Fruit fly (Drosophila melanogaster) whole organism, embryonic: ENCODE data around the gene CG9630.

Source experiments
- Atf6 ChIP-seq: fragments of 200-800 bp; sonication (Bioruptor generic); IDR thresholded peaks from 2 replicates; pipeline ENCODE4 v1.3.6; 2022; ENCODE audit warnings: missing biosample characterization, missing genetic modification characterization
- Bgb ChIP-seq: fragments of 200-800 bp; sonication (Bioruptor generic); IDR thresholded peaks from 2 replicates; pipeline ENCODE4 v1.3.6; 2022; ENCODE audit warnings: missing biosample characterization, missing genetic modification characterization; ENCODE audit not compliant: partially characterized antibody
- CG10366 ChIP-seq: fragments of 200-800 bp; sonication (Bioruptor generic); IDR thresholded peaks from 2 replicates; pipeline ENCODE4 v1.3.6; 2022; ENCODE audit warnings: missing biosample characterization, missing genetic modification characterization
- CG11085 ChIP-seq: fragments of 200-800 bp; sonication (Bioruptor generic); IDR thresholded peaks from 2 replicates; pipeline ENCODE4 v1.3.6; 2022; ENCODE audit warnings: missing biosample characterization, missing genetic modification characterization
- CG12071 ChIP-seq: fragments of 200-800 bp; sonication (Bioruptor generic); optimal IDR thresholded peaks from 3 replicates; lab custom pipeline; 2018; ENCODE audit warnings: missing biosample characterization, mild to moderate bottlenecking, missing genetic modification characterization
- CG12299 ChIP-seq: fragments of 200-800 bp; sonication (Bioruptor generic); optimal IDR thresholded peaks from 2 replicates; lab custom pipeline; 2018; ENCODE audit warnings: missing biosample characterization, mild to moderate bottlenecking, missing genetic modification characterization
- CG15696 ChIP-seq: fragments of 200-800 bp; sonication (Bioruptor generic); optimal IDR thresholded peaks from 2 replicates; lab custom pipeline; 2019; ENCODE audit warnings: missing biosample characterization, mild to moderate bottlenecking, missing genetic modification characterization, moderate library complexity
- CG16813 ChIP-seq: fragments of 200-800 bp; sonication (Bioruptor generic); IDR thresholded peaks from 3 replicates; pipeline ENCODE4 v1.3.6; 2022; ENCODE audit warnings: missing biosample characterization, missing genetic modification characterization; ENCODE audit not compliant: partially characterized antibody
- CG17328 ChIP-seq: fragments of 200-800 bp; sonication (Bioruptor generic); IDR thresholded peaks from 2 replicates; pipeline ENCODE4 v1.3.6; 2022; ENCODE audit warnings: missing biosample characterization, missing genetic modification characterization
- CG18476 ChIP-seq: fragments of 200-800 bp; sonication (Bioruptor generic); optimal IDR thresholded peaks from 2 replicates; lab custom pipeline; 2016; ENCODE audit warnings: missing biosample characterization, mild to moderate bottlenecking, missing genetic modification characterization
- CG2202 ChIP-seq: fragments of 200-800 bp; sonication (Bioruptor generic); optimal IDR thresholded peaks from 2 replicates; lab custom pipeline; 2018; ENCODE audit warnings: missing biosample characterization, mild to moderate bottlenecking, missing genetic modification characterization
- CG2678 ChIP-seq: fragments of 200-800 bp; sonication (Bioruptor generic); optimal IDR thresholded peaks from 3 replicates; lab custom pipeline; 2019; ENCODE audit warnings: missing biosample characterization, mild to moderate bottlenecking, missing genetic modification characterization, moderate library complexity
- CG2712 ChIP-seq: fragments of 200-800 bp; optimal IDR thresholded peaks from 3 replicates; lab custom pipeline; 2019; ENCODE audit warnings: missing biosample characterization, mild to moderate bottlenecking, missing genetic modification characterization, moderate library complexity
- CG2889 ChIP-seq: fragments of 200-800 bp; sonication (Bioruptor generic); IDR thresholded peaks from 3 replicates; pipeline ENCODE4 v1.3.6; 2022; ENCODE audit warnings: missing biosample characterization, missing genetic modification characterization
- CG33557 ChIP-seq: fragments of 200-800 bp; sonication (Bioruptor generic); optimal IDR thresholded peaks from 2 replicates; lab custom pipeline; 2019; ENCODE audit warnings: missing biosample characterization, mild to moderate bottlenecking, missing genetic modification characterization, moderate library complexity
- CG4707 ChIP-seq: fragments of 200-800 bp; sonication (Bioruptor generic); optimal IDR thresholded peaks from 2 replicates; lab custom pipeline; 2018; ENCODE audit warnings: missing biosample characterization, mild to moderate bottlenecking, missing genetic modification characterization, moderate library complexity
- CG4820 ChIP-seq: fragments of 200-800 bp; sonication (Bioruptor generic); optimal IDR thresholded peaks from 3 replicates; lab custom pipeline; 2016; ENCODE audit warnings: missing biosample characterization, missing genetic modification characterization
- CG6813 ChIP-seq: fragments of 200-800 bp; sonication (Bioruptor generic); optimal IDR thresholded peaks from 2 replicates; lab custom pipeline; 2017; ENCODE audit warnings: missing biosample characterization, missing genetic modification characterization, mild to moderate bottlenecking, moderate library complexity, missing genetic modification reagents
- CG7357 ChIP-seq: fragments of 200-800 bp; sonication (Bioruptor generic); IDR thresholded peaks from 3 replicates; pipeline ENCODE4 v1.3.6; 2022; ENCODE audit warnings: missing biosample characterization, missing genetic modification characterization
- CG8089 ChIP-seq: fragments of 200-800 bp; sonication (Bioruptor generic); optimal IDR thresholded peaks from 3 replicates; lab custom pipeline; 2016; ENCODE audit warnings: missing biosample characterization, missing genetic modification characterization
- Chrac-16 ChIP-seq: fragments of 200-800 bp; sonication (Bioruptor generic); optimal IDR thresholded peaks from 3 replicates; lab custom pipeline; 2016; ENCODE audit warnings: missing biosample characterization, missing genetic modification characterization
- CrebB ChIP-seq: fragments of 200-800 bp; sonication (Bioruptor generic); optimal IDR thresholded peaks from 3 replicates; lab custom pipeline; 2018; ENCODE audit warnings: missing biosample characterization, mild to moderate bottlenecking, missing genetic modification characterization
- Dek ChIP-seq: fragments of 200-800 bp; sonication (Bioruptor generic); optimal IDR thresholded peaks from 3 replicates; lab custom pipeline; 2019; ENCODE audit warnings: missing biosample characterization, mild to moderate bottlenecking, missing genetic modification characterization, moderate library complexity
- Fer3 ChIP-seq: fragments of 200-800 bp; sonication (Bioruptor generic); optimal IDR thresholded peaks from 2 replicates; lab custom pipeline; 2018; ENCODE audit warnings: missing biosample characterization, mild to moderate bottlenecking, missing genetic modification characterization, moderate library complexity
- H15 ChIP-seq: fragments of 200-800 bp; sonication (Bioruptor generic); IDR thresholded peaks from 3 replicates; pipeline ENCODE4 v1.3.6; 2022; ENCODE audit warnings: missing biosample characterization, missing genetic modification characterization
- HLH4C ChIP-seq: fragments of 200-800 bp; sonication (Bioruptor generic); IDR thresholded peaks from 3 replicates; pipeline ENCODE4 v1.3.6; 2022; ENCODE audit warnings: missing biosample characterization, missing genetic modification characterization; ENCODE audit not compliant: partially characterized antibody
- Hey ChIP-seq: fragments of 200-800 bp; sonication (Bioruptor generic); optimal IDR thresholded peaks from 3 replicates; lab custom pipeline; 2018; ENCODE audit warnings: missing biosample characterization, mild to moderate bottlenecking, missing genetic modification characterization
- Hmx ChIP-seq: fragments of 200-800 bp; sonication (Bioruptor generic); optimal IDR thresholded peaks from 2 replicates; lab custom pipeline; 2016; ENCODE audit warnings: missing biosample characterization, missing genetic modification characterization
- Hr3 ChIP-seq: fragments of 200-800 bp; sonication (Bioruptor generic); optimal IDR thresholded peaks from 3 replicates; lab custom pipeline; 2016; ENCODE audit warnings: missing biosample characterization, missing genetic modification characterization
- Lpt ChIP-seq: fragments of >200 bp; optimal IDR thresholded peaks from 2 replicates; lab custom pipeline; 2018; ENCODE audit warnings: missing biosample characterization, missing genetic modification characterization
- Mad ChIP-seq: fragments of 200-800 bp; sonication (Bioruptor generic); optimal IDR thresholded peaks from 2 replicates; lab custom pipeline; 2016; ENCODE audit warnings: missing biosample characterization, missing genetic modification characterization
- Ssrp ChIP-seq: fragments of 200-800 bp; sonication (Bioruptor generic); optimal IDR thresholded peaks from 2 replicates; lab custom pipeline; 2018; ENCODE audit warnings: missing biosample characterization, mild to moderate bottlenecking, missing genetic modification characterization, moderate library complexity
- Tbp ChIP-seq: fragments of >200 bp; optimal IDR thresholded peaks from 2 replicates; lab custom pipeline; 2018; ENCODE audit warnings: missing biosample characterization, missing genetic modification characterization
- Usf ChIP-seq: fragments of 200-800 bp; sonication (Bioruptor generic); optimal IDR thresholded peaks from 2 replicates; lab custom pipeline; 2017; ENCODE audit warnings: missing genotype, missing biosample characterization, missing genetic modification characterization
- bab2 ChIP-seq: fragments of 200-800 bp; sonication (Bioruptor generic); optimal IDR thresholded peaks from 2 replicates; lab custom pipeline; 2016; ENCODE audit warnings: missing biosample characterization, missing genetic modification characterization
- corto ChIP-seq: fragments of 200-800 bp; sonication (Bioruptor generic); optimal IDR thresholded peaks from 2 replicates; lab custom pipeline; 2016; ENCODE audit warnings: missing biosample characterization, mild to moderate bottlenecking, missing genetic modification characterization, moderate library complexity
- da ChIP-seq: fragments of 200-800 bp; sonication (Bioruptor generic); optimal IDR thresholded peaks from 2 replicates; lab custom pipeline; 2016; ENCODE audit warnings: missing biosample characterization, missing genetic modification characterization
- en ChIP-seq: fragments of 200-800 bp; sonication (Bioruptor generic); optimal IDR thresholded peaks from 2 replicates; lab custom pipeline; 2016; ENCODE audit warnings: missing biosample characterization, missing genetic modification characterization
- fd64A ChIP-seq: fragments of 200-800 bp; sonication (Bioruptor generic); optimal IDR thresholded peaks from 3 replicates; lab custom pipeline; 2018; ENCODE audit warnings: missing biosample characterization, mild to moderate bottlenecking, missing genetic modification characterization
- inv ChIP-seq: fragments of 200-800 bp; sonication (Bioruptor generic); IDR thresholded peaks from 2 replicates; pipeline ENCODE4 v1.3.6; 2022; ENCODE audit warnings: missing biosample characterization, missing genetic modification characterization; ENCODE audit not compliant: partially characterized antibody
- jigr1 ChIP-seq: fragments of 200-800 bp; sonication (Bioruptor generic); IDR thresholded peaks from 3 replicates; pipeline ENCODE4 v1.3.6; 2022; ENCODE audit warnings: missing biosample characterization, missing genetic modification characterization
- kay ChIP-seq: fragments of 200-800 bp; sonication (Bioruptor generic); optimal IDR thresholded peaks from 2 replicates; lab custom pipeline; 2016; ENCODE audit warnings: missing biosample characterization, missing genetic modification characterization
- lilli ChIP-seq: fragments of 200-800 bp; sonication (Bioruptor generic); optimal IDR thresholded peaks from 3 replicates; lab custom pipeline; 2016; ENCODE audit warnings: missing biosample characterization, missing genetic modification characterization
- mirr ChIP-seq: fragments of 200-800 bp; sonication (Bioruptor generic); optimal IDR thresholded peaks from 3 replicates; lab custom pipeline; 2018; ENCODE audit warnings: missing biosample characterization, mild to moderate bottlenecking, missing genetic modification characterization
- pb ChIP-seq: fragments of 200-800 bp; sonication (Bioruptor generic); optimal IDR thresholded peaks from 3 replicates; lab custom pipeline; 2016; ENCODE audit warnings: missing biosample characterization, missing genetic modification characterization
- run ChIP-seq: fragments of 200-800 bp; sonication (Bioruptor generic); optimal IDR thresholded peaks from 3 replicates; lab custom pipeline; 2018; ENCODE audit warnings: missing biosample characterization, mild to moderate bottlenecking, missing genetic modification characterization
- sens-2 ChIP-seq: fragments of 200-800 bp; sonication (Bioruptor generic); IDR thresholded peaks from 2 replicates; pipeline ENCODE4 v1.3.6; 2022; ENCODE audit warnings: missing biosample characterization, missing genetic modification characterization
- sim ChIP-seq: fragments of 200-800 bp; sonication (Bioruptor generic); IDR thresholded peaks from 2 replicates; pipeline ENCODE4 v1.3.6; 2022; ENCODE audit warnings: missing biosample characterization, missing genetic modification characterization
- tio ChIP-seq: fragments of 200-800 bp; sonication (Bioruptor generic); optimal IDR thresholded peaks from 2 replicates; lab custom pipeline; 2017; ENCODE audit warnings: missing biosample characterization, missing genetic modification characterization, inconsistent platforms

CG9630 gene

DNA sequence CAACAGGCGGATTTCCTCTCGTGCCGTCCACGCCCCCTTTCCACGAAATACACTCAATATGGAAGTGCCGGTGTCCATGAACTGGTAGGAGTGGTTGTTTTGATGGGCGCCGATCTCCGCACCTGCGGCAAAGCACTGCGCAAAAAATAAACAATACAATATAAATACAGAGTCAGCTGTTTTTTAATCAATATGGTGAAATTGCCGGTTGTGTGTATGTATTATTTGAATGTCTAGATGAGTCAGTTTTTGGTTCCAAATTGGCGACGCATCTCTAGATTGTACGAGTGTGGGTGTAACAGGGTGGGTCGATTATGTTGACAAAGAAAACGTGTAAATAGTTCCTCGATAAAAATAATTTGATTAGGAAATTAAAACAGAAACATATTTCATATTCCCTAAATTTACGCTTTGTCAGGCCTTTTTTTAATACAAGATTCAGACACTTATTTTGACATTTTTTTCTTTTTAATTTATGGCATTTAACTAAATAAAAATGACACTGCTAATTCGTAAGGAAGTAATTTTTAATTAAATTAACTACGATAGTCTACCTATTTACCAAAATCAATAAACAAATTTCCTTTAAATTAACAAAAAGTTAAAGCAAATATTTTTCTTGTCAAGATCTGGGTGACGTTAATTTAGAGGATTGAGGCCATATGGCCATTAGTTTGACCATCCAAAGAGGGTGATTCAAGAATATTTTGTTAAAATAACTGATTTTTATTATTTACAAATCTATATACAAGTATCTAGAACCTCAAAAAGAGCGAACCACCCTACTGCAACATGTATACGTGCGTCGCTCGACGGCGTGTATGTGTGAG lies 30.0 kb downstream of the CG9630 start (continued):
- TF ChIP-seq CG12071 (GFP tag; lab: Kevin White, UChicago) (peak; percentile 63), kay (GFP tag; lab: Kevin White, UChicago) (peak; percentile 81), Fer3 (tag; lab: Kevin White, UChicago) (peak; percentile 84), CG7357 (GFP tag; lab: Robert Waterston, UW) (peak; percentile 76; the same call in 2 of the 3 replicates), Mad (GFP tag; lab: Kevin White, UChicago) (peak; percentile 72), da (GFP tag; lab: Kevin White, UChicago) (no peak), pb (GFP tag; lab: Kevin White, UChicago) (peak; percentile 75), fd64A (peak; percentile 55), Hmx (GFP tag; lab: Kevin White, UChicago) (peak; percentile 79), run (tag; lab: Kevin White, UChicago) (peak; percentile 88), Ssrp (tag; lab: Kevin White, UChicago) (peak; percentile 87), CG2712 (tag; lab: Kevin White, UChicago) (peak; percentile 90), jigr1 (GFP tag; lab: Robert Waterston, UW) (no peak), HLH4C (GFP tag; lab: Robert Waterston, UW) (no peak), CG2678 (tag; lab: Kevin White, UChicago) (peak; percentile 97), tio (GFP tag; lab: Kevin White, UChicago) (peak; percentile 96), Tbp (GFP tag; lab: Kevin White, UChicago) (no peak), en (GFP tag; lab: Kevin White, UChicago) (peak; percentile 41), Chrac-16 (GFP tag; lab: Kevin White, UChicago) (peak; percentile 78), CG4707 (GFP tag; lab: Kevin White, UChicago) (peak; percentile 57), CrebB (tag; lab: Kevin White, UChicago) (peak; percentile 29), inv (GFP tag; lab: Robert Waterston, UW) (no peak), CG16813 (no peak), H15 (GFP tag; lab: Robert Waterston, UW) (peak; percentile 76), CG17328 (GFP tag; lab: Robert Waterston, UW) (peak; percentile 73), CG18476 (GFP tag; lab: Kevin White, UChicago) (peak; percentile 88), Lpt (no peak), CG6813 (GFP tag; lab: Kevin White, UChicago) (peak; percentile 80), CG8089 (GFP tag; lab: Kevin White, UChicago) (peak; percentile 52), Hey (tag; lab: Kevin White, UChicago) (no peak), corto (GFP tag; lab: Kevin White, UChicago) (no peak), mirr (no peak), Dek (tag; lab: Kevin White, UChicago) (peak; percentile 87), CG4820 (GFP tag; lab: Kevin White, UChicago) (peak; percentile 70), Bgb (GFP tag; lab: Robert Waterston, UW) (no peak), CG2202 (tag; lab: Kevin White, UChicago) (peak; percentile 51), Hr3 (peak; percentile 85), sens-2 (peak; percentile 50; the same call in 1 of the 2 replicates), Usf (GFP tag; lab: Kevin White, UChicago) (peak; percentile 75), bab2 (peak; percentile 78), sim (GFP tag; lab: Robert Waterston, UW) (peak; percentile 57; the same call in 1 of the 2 replicates), CG15696 (peak; percentile 80), CG2889 (GFP tag; lab: Robert Waterston, UW) (no peak; the same call in 1 of the 3 replicates), CG11085 (GFP tag; lab: Robert Waterston, UW) (peak; percentile 30), CG33557 (GFP tag; lab: Kevin White, UChicago) (peak; percentile 90), Atf6 (peak; percentile 82), lilli (GFP tag; lab: Kevin White, UChicago) (peak; percentile 86), CG12299 (tag; lab: Kevin White, UChicago) (peak; percentile 86), CG10366 (GFP tag; lab: Robert Waterston, UW) (peak; percentile 56; the same call in 1 of the 2 replicates)
